Worm (Caenorhabditis elegans) whole organism, L1 larva: Measurements from ENCODE around the gene hsp-4.

Experiments used
- C04F5.9 ChIP-seq: sonication (generic microtip); optimal IDR thresholded peaks from 2 replicates; lab custom pipeline; 2016; ENCODE audit warnings: missing genetic modification characterization, missing compliant biosample characterization
- Y116A8C.19 ChIP-seq: sonication (generic microtip); optimal IDR thresholded peaks from 2 replicates; lab custom pipeline; 2016; ENCODE audit warnings: missing compliant biosample characterization, missing genetic modification characterization, borderline replicate concordance
- aha-1 ChIP-seq: fragments of 150-350 bp; optimal IDR thresholded peaks from 2 replicates; lab custom pipeline; 2014; ENCODE audit warnings: missing biosample characterization, missing genetic modification characterization
- alr-1 ChIP-seq: fragments of 200-800 bp; sonication (Bioruptor generic); optimal IDR thresholded peaks from 2 replicates; lab custom pipeline; 2018; ENCODE audit warnings: borderline replicate concordance, mild to moderate bottlenecking, missing genetic modification characterization, missing compliant biosample characterization
- aly-2 ChIP-seq: fragments of 150-350 bp; optimal IDR thresholded peaks from 2 replicates; lab custom pipeline; 2014; ENCODE audit warnings: missing biosample characterization, missing genetic modification characterization
- blmp-1 ChIP-seq: fragments of 150-350 bp; optimal IDR thresholded peaks from 2 replicates; lab custom pipeline; 2014; ENCODE audit warnings: missing biosample characterization, missing genetic modification characterization
- ceh-63 ChIP-seq: fragments of 200-800 bp; sonication (Bioruptor generic); optimal IDR thresholded peaks from 2 replicates; lab custom pipeline; 2018; ENCODE audit warnings: mild to moderate bottlenecking, missing genetic modification characterization, missing compliant biosample characterization
- ceh-8 ChIP-seq: fragments of 200-800 bp; sonication (Bioruptor generic); optimal IDR thresholded peaks from 2 replicates; lab custom pipeline; 2018; ENCODE audit warnings: mild to moderate bottlenecking, missing genetic modification characterization, moderate library complexity, missing compliant biosample characterization
- ceh-82 ChIP-seq, 3 experiments: fragments of 150-350 bp in 1 of 3; sonication (generic microtip) in 2 of 3; optimal IDR thresholded peaks; 2 replicates each; lab custom pipeline; 2014 to 2017; ENCODE audit warnings: missing biosample characterization in 3 of 3, missing genetic modification characterization in 3 of 3
- ceh-88 ChIP-seq: fragments of 200-800 bp; sonication (Bioruptor generic); IDR thresholded peaks from 2 replicates; pipeline ENCODE4 v1.3.6; 2022; ENCODE audit warnings: missing genetic modification characterization, missing compliant biosample characterization
- dpl-1 ChIP-seq, 3 experiments: fragments of 150-350 bp in 2 of 3; sonication (generic microtip) in 1 of 3; optimal IDR thresholded peaks; 2 replicates each; lab custom pipeline; 2014 to 2017; ENCODE audit warnings: missing biosample characterization in 3 of 3, missing genetic modification characterization in 3 of 3, missing genetic modification reagents in 3 of 3
- efl-3 ChIP-seq: fragments of 200-800 bp; sonication (Bioruptor generic); optimal IDR thresholded peaks from 2 replicates; lab custom pipeline; 2018; ENCODE audit warnings: mild to moderate bottlenecking, missing genetic modification characterization, missing compliant biosample characterization
- egl-13 ChIP-seq: sonication (generic microtip); optimal IDR thresholded peaks from 2 replicates; lab custom pipeline; 2016; ENCODE audit warnings: missing genotype, missing genetic modification reagents, missing genetic modification characterization, missing compliant biosample characterization
- elt-2 ChIP-seq: sonication (generic microtip); optimal IDR thresholded peaks from 2 replicates; lab custom pipeline; 2016; ENCODE audit warnings: missing genetic modification characterization, mild to moderate bottlenecking, inconsistent platforms, missing compliant biosample characterization, missing genetic modification reagents
- elt-3 ChIP-seq, 6 experiments: fragments of 150-350 bp in 1 of 6; sonication (generic microtip); optimal IDR thresholded peaks; 2 replicates each; lab custom pipeline; 2017 to 2018; ENCODE audit warnings: missing biosample characterization in 6 of 6, missing genetic modification characterization in 6 of 6, inconsistent platforms in 1 of 6
- ets-5 ChIP-seq: fragments of 200-800 bp; sonication (Bioruptor generic); IDR thresholded peaks from 2 replicates; pipeline ENCODE4 v1.3.6; 2022; ENCODE audit warnings: missing genetic modification characterization, missing compliant biosample characterization
- fkh-8 ChIP-seq: sonication (generic microtip); optimal IDR thresholded peaks from 2 replicates; lab custom pipeline; 2016; ENCODE audit warnings: mild to moderate bottlenecking, missing genetic modification characterization, missing compliant biosample characterization
- fos-1 ChIP-seq: fragments of 150-350 bp; optimal IDR thresholded peaks from 2 replicates; lab custom pipeline; 2014; ENCODE audit warnings: missing biosample characterization, missing genetic modification characterization
- grh-1 ChIP-seq: fragments of 200-800 bp; sonication (Bioruptor generic); IDR thresholded peaks from 2 replicates; pipeline ENCODE4 v1.3.6; 2022; ENCODE audit warnings: missing genetic modification reagents, missing genetic modification characterization, missing compliant biosample characterization
- hlh-17 ChIP-seq: fragments of 200-800 bp; sonication (Bioruptor generic); optimal IDR thresholded peaks from 2 replicates; lab custom pipeline; 2018; ENCODE audit warnings: missing genetic modification characterization, mild to moderate bottlenecking, missing compliant biosample characterization, moderate library complexity, borderline replicate concordance
- hlh-4 ChIP-seq: sonication (generic microtip); optimal IDR thresholded peaks from 2 replicates; lab custom pipeline; 2016; ENCODE audit warnings: mild to moderate bottlenecking, missing genetic modification characterization, missing compliant biosample characterization
- irx-1 ChIP-seq: sonication (generic microtip); optimal IDR thresholded peaks from 2 replicates; lab custom pipeline; 2016; ENCODE audit warnings: missing genetic modification characterization, missing compliant biosample characterization
- jun-1 ChIP-seq: fragments of 150-350 bp; optimal IDR thresholded peaks from 2 replicates; lab custom pipeline; 2014; ENCODE audit warnings: missing biosample characterization, missing genetic modification reagents, missing genetic modification characterization
- lin-14 ChIP-seq: fragments of 200-800 bp; sonication (Bioruptor generic); optimal IDR thresholded peaks from 2 replicates; lab custom pipeline; 2018; ENCODE audit warnings: mild to moderate bottlenecking, missing genetic modification characterization, moderate library complexity, missing compliant biosample characterization
- lin-35 ChIP-seq, 2 experiments: fragments of 150-350 bp; optimal IDR thresholded peaks; 2 replicates each; lab custom pipeline; 2014; ENCODE audit warnings: missing biosample characterization in 2 of 2, missing genetic modification characterization in 2 of 2, missing genetic modification reagents in 2 of 2
- lir-3 ChIP-seq: sonication (generic microtip); optimal IDR thresholded peaks from 2 replicates; lab custom pipeline; 2016; ENCODE audit warnings: mild to moderate bottlenecking, missing genetic modification characterization, moderate library complexity, missing compliant biosample characterization; ENCODE audit not compliant: poor library complexity
- lsy-2 ChIP-seq, 2 experiments: fragments of 150-350 bp; optimal IDR thresholded peaks; 2 replicates each; lab custom pipeline; 2014; ENCODE audit warnings: missing biosample characterization in 2 of 2, missing genetic modification characterization in 2 of 2
- mdl-1 ChIP-seq, 2 experiments: fragments of 150-350 bp; optimal IDR thresholded peaks; 2 replicates each; lab custom pipeline; 2014 to 2017; ENCODE audit warnings: missing biosample characterization in 2 of 2, missing genetic modification characterization in 2 of 2, inconsistent platforms in 1 of 2
- mef-2 ChIP-seq: fragments of 150-350 bp; optimal IDR thresholded peaks from 2 replicates; lab custom pipeline; 2014; ENCODE audit warnings: missing biosample characterization, missing genetic modification characterization
- nhr-11 ChIP-seq: fragments of 150-350 bp; optimal IDR thresholded peaks from 2 replicates; lab custom pipeline; 2014; ENCODE audit warnings: missing biosample characterization, missing genetic modification characterization
- nhr-12 ChIP-seq: sonication (generic microtip); optimal IDR thresholded peaks from 2 replicates; lab custom pipeline; 2017; ENCODE audit warnings: missing biosample characterization, missing genetic modification characterization
- nhr-19 ChIP-seq: fragments of 200-800 bp; sonication (Bioruptor generic); conservative IDR thresholded peaks from 2 replicates; pipeline ENCODE4 v1.3.6; 2022; ENCODE audit warnings: missing genetic modification characterization, missing compliant biosample characterization
- nhr-237 ChIP-seq: fragments of 150-350 bp; optimal IDR thresholded peaks from 2 replicates; lab custom pipeline; 2014; ENCODE audit warnings: missing biosample characterization, missing genetic modification characterization
- nhr-28 ChIP-seq: fragments of 150-350 bp; optimal IDR thresholded peaks from 2 replicates; lab custom pipeline; 2014; ENCODE audit warnings: missing biosample characterization, missing genetic modification characterization
- nhr-47 ChIP-seq: sonication (generic microtip); optimal IDR thresholded peaks from 2 replicates; lab custom pipeline; 2016; ENCODE audit warnings: mild to moderate bottlenecking, missing genetic modification characterization, moderate library complexity, missing compliant biosample characterization
- nhr-77 ChIP-seq: fragments of 150-350 bp; optimal IDR thresholded peaks from 2 replicates; lab custom pipeline; 2014; ENCODE audit warnings: missing biosample characterization, missing genetic modification characterization
- nhr-84 ChIP-seq: sonication (generic microtip); optimal IDR thresholded peaks from 2 replicates; lab custom pipeline; 2017; ENCODE audit warnings: missing biosample characterization, missing genetic modification characterization
- nhr-90 ChIP-seq: sonication (generic microtip); optimal IDR thresholded peaks from 2 replicates; lab custom pipeline; 2016; ENCODE audit warnings: mild to moderate bottlenecking, missing genetic modification characterization, missing compliant biosample characterization; ENCODE audit not compliant: poor library complexity
- pag-3 ChIP-seq: sonication (generic microtip); optimal IDR thresholded peaks from 2 replicates; lab custom pipeline; 2017; ENCODE audit warnings: missing genetic modification characterization, mild to moderate bottlenecking, missing compliant biosample characterization, antibody characterized with exemption, borderline replicate concordance; ENCODE audit not compliant: insufficient read depth
- skn-1 ChIP-seq: fragments of 150-350 bp; optimal IDR thresholded peaks from 2 replicates; lab custom pipeline; 2014; ENCODE audit warnings: missing biosample characterization, missing genetic modification characterization
- snpc-4 ChIP-seq: fragments of 150-350 bp; optimal IDR thresholded peaks from 2 replicates; lab custom pipeline; 2014; ENCODE audit warnings: missing biosample characterization, missing genetic modification characterization
- sox-4 ChIP-seq: sonication (generic microtip); optimal IDR thresholded peaks from 2 replicates; lab custom pipeline; 2016; ENCODE audit warnings: missing genetic modification characterization, missing compliant biosample characterization
- sptf-1 ChIP-seq: fragments of 150-350 bp; optimal IDR thresholded peaks from 2 replicates; lab custom pipeline; 2014; ENCODE audit warnings: missing biosample characterization, missing genetic modification characterization
- swsn-7 ChIP-seq: sonication (generic microtip); optimal IDR thresholded peaks from 2 replicates; lab custom pipeline; 2016; ENCODE audit warnings: missing genetic modification characterization, missing compliant biosample characterization
- tbx-2 ChIP-seq: sonication (generic microtip); optimal IDR thresholded peaks from 2 replicates; lab custom pipeline; 2016; ENCODE audit warnings: missing genetic modification characterization, missing compliant biosample characterization
- tlp-1 ChIP-seq: fragments of 150-350 bp; optimal IDR thresholded peaks from 2 replicates; lab custom pipeline; 2014; ENCODE audit warnings: missing biosample characterization, missing genetic modification characterization
- unc-130 ChIP-seq: fragments of 150-350 bp; optimal IDR thresholded peaks from 2 replicates; lab custom pipeline; 2017; ENCODE audit warnings: missing biosample characterization, missing genetic modification characterization, inconsistent platforms
- unc-30 ChIP-seq: sonication (generic microtip); optimal IDR thresholded peaks from 2 replicates; lab custom pipeline; 2017; ENCODE audit warnings: missing biosample characterization, missing genetic modification characterization
- unc-62 ChIP-seq: fragments of 150-350 bp; optimal IDR thresholded peaks from 2 replicates; lab custom pipeline; 2014; ENCODE audit warnings: missing biosample characterization, missing genetic modification reagents, missing genetic modification characterization
- unc-86 ChIP-seq: sonication (generic microtip); optimal IDR thresholded peaks from 2 replicates; lab custom pipeline; 2016; ENCODE audit warnings: missing genetic modification characterization, missing compliant biosample characterization
- vab-15 ChIP-seq: sonication (generic microtip); optimal IDR thresholded peaks from 2 replicates; lab custom pipeline; 2017; ENCODE audit warnings: missing genotype, mild to moderate bottlenecking, missing genetic modification characterization, missing compliant biosample characterization
- zag-1 ChIP-seq: fragments of 150-350 bp; optimal IDR thresholded peaks from 2 replicates; lab custom pipeline; 2014; ENCODE audit warnings: missing biosample characterization, missing genetic modification characterization
- ztf-4 ChIP-seq: fragments of 150-350 bp; optimal IDR thresholded peaks from 2 replicates; lab custom pipeline; 2014; ENCODE audit warnings: missing biosample characterization, missing genetic modification characterization

Gene hsp-4

DNA sequence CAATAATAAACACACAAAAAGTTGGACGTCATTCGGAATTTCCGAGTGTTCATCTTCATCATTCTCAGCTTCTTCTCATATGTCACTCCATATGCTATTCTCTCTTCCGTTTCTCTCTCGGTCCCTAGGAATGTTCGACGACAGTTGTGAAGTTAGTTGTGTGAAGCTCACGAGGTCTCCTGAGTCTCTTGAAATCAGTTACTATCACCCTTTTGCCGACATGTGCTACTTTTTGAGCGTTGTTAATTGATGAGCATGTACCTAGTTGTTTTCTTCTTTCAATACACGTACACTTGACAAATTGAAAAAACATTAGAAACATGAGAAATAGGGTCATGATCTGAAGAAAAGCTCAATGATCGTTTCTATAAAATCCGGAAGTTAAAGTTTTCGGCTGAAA lies 29.1 kb downstream of the hsp-4 start (continued):
- TF ChIP-seq aha-1 (tag; lab: Kevin White, UChicago) (no peak), irx-1 (tag; lab: Kevin White, UChicago) (peak; percentile 50), ceh-82 (tag; optimal IDR thresholded peaks at IDR 0.05; lab: Kevin White, UChicago) (no peak), tlp-1 (tag; lab: Kevin White, UChicago) (no peak), lsy-2 (tag; optimal IDR thresholded peaks at IDR 0.05; lab: Kevin White, UChicago) (peak; percentile 47 to 71), sptf-1 (tag; lab: Kevin White, UChicago) (no peak), ceh-63 (no peak), grh-1 (GFP tag; lab: Robert Waterston, UW) (no peak), lir-3 (tag; lab: Kevin White, UChicago) (peak; percentile 58), nhr-19 (GFP tag; lab: Robert Waterston, UW) (peak; percentile 81), mef-2 (tag; lab: Kevin White, UChicago) (peak; percentile 22), ceh-88 (GFP tag; lab: Robert Waterston, UW) (no peak), nhr-28 (tag; lab: Kevin White, UChicago) (no peak), zag-1 (tag; lab: Kevin White, UChicago) (no peak), unc-130 (tag; lab: Kevin White, UChicago) (no peak), egl-13 (no peak), vab-15 (tag; lab: Kevin White, UChicago) (peak; percentile 79), unc-86 (tag; lab: Kevin White, UChicago) (no peak), jun-1 (no peak), nhr-47 (tag; lab: Kevin White, UChicago) (peak; percentile 47), hlh-4 (tag; lab: Kevin White, UChicago) (no peak), hlh-17 (GFP tag; lab: Kevin White, UChicago) (no peak), nhr-12 (tag; lab: Kevin White, UChicago) (no peak), aly-2 (tag; lab: Kevin White, UChicago) (no peak), unc-62 (GFP tag; lab: Kevin White, UChicago) (no peak), pag-3 (tag; lab: Kevin White, UChicago) (no peak), Y116A8C.19 (no peak), nhr-90 (tag; lab: Kevin White, UChicago) (no peak), skn-1 (tag; lab: Kevin White, UChicago) (no peak), sox-4 (tag; lab: Kevin White, UChicago) (no peak), ceh-8 (no peak), C04F5.9 (tag; lab: Kevin White, UChicago) (no peak), alr-1 (tag; lab: Kevin White, UChicago) (no peak), unc-30 (tag; lab: Kevin White, UChicago) (no peak), elt-3 (tag; optimal IDR thresholded peaks at IDR 0.05; lab: Kevin White, UChicago) (no peak), mdl-1 (tag; optimal IDR thresholded peaks at IDR 0.05; lab: Kevin White, UChicago) (peak in 1 of 2 experiments; percentile 58), lin-14 (GFP tag; lab: Kevin White, UChicago) (peak; percentile 92), nhr-84 (tag; lab: Kevin White, UChicago) (no peak), nhr-11 (peak; percentile 62), ztf-4 (tag; lab: Kevin White, UChicago) (peak; percentile 68), nhr-77 (no peak), swsn-7 (tag; lab: Kevin White, UChicago) (peak; percentile 36), blmp-1 (no peak), dpl-1 (GFP tag; optimal IDR thresholded peaks at IDR 0.05; lab: Kevin White, UChicago) (no peak), snpc-4 (no peak), lin-35 (GFP tag; optimal IDR thresholded peaks at IDR 0.05; lab: Kevin White, UChicago) (peak in 1 of 2 experiments; percentile 2), elt-2 (tag; lab: Kevin White, UChicago) (no peak), tbx-2 (peak; percentile 20), ets-5 (GFP tag; lab: Robert Waterston, UW) (no peak), efl-3 (GFP tag; lab: Kevin White, UChicago) (no peak), fkh-8 (tag; lab: Kevin White, UChicago) (no peak), fos-1 (tag; lab: Kevin White, UChicago) (no peak), nhr-237 (tag; lab: Kevin White, UChicago) (no peak)
